Worm (Caenorhabditis elegans): ENCODE measurements around the gene semi-1.

ce11 chrV:13485732-13486131 lies 29.3 kb downstream of the semi-1 start:
- TF ChIP-seq nhr-67 (tag; optimal IDR thresholded peaks at IDR 0.05) (no peak), mdl-1 (tag; optimal IDR thresholded peaks at IDR 0.05) (no peak)
